Fruit fly (Drosophila melanogaster): Measurements from ENCODE around the gene Prdm13.

The Prdm13 gene

dm6 chr3L:6192822-6193555 lies 30.1 kb downstream of the Prdm13 start, which contains the start of the genes Sf3b6 and Tnpo:
Gene Sf3b6 (minus strand): TSS chr3L:6193179.
Gene Tnpo (plus strand): TSS chr3L:6193480.
- TF ChIP-seq Sin3A (optimal IDR thresholded peaks at IDR 0.05) (no peak), h (optimal IDR thresholded peaks at IDR 0.05) (no peak), ttk (optimal IDR thresholded peaks at IDR 0.05) (no peak), insv (optimal IDR thresholded peaks at IDR 0.05) (no peak), psq (optimal IDR thresholded peaks at IDR 0.05) (no peak), Myc (optimal IDR thresholded peaks at IDR 0.05) (no peak)

dm6 chr3L:6193556-6194114 lies 30.7 kb downstream of the Prdm13 start:
- TF ChIP-seq Sin3A (optimal IDR thresholded peaks at IDR 0.05), result no peak
- no peak for TF ChIP-seq h (optimal IDR thresholded peaks at IDR 0.05)
- no peak for TF ChIP-seq Myc (optimal IDR thresholded peaks at IDR 0.05)
- TF ChIP-seq insv (optimal IDR thresholded peaks at IDR 0.05), result no peak
- no peak for TF ChIP-seq psq (optimal IDR thresholded peaks at IDR 0.05)
- TF ChIP-seq ttk (optimal IDR thresholded peaks at IDR 0.05), result no peak

dm6 chr3L:6200173-6200572 lies 37.2 kb downstream of the Prdm13 start, which contains the start of gene CG8219:
Gene CG8219 (plus strand): TSS chr3L:6200473.
- TF ChIP-seq Sin3A (optimal IDR thresholded peaks at IDR 0.05) (no peak), h (optimal IDR thresholded peaks at IDR 0.05) (no peak), ttk (optimal IDR thresholded peaks at IDR 0.05) (no peak), psq (optimal IDR thresholded peaks at IDR 0.05) (no peak), Myc (optimal IDR thresholded peaks at IDR 0.05) (no peak), insv (optimal IDR thresholded peaks at IDR 0.05) (no peak)

Measured in Kc167 (cell line).